Worm (Caenorhabditis elegans) whole organism, early embryonic: Measurements from ENCODE around the gene C06E4.6.

Experiments
- B0310.2 ChIP-seq: sonication (generic microtip); optimal IDR thresholded peaks from 2 replicates; lab custom pipeline; 2016; ENCODE audit warnings: mild to moderate bottlenecking, missing genetic modification characterization, missing compliant biosample characterization
- F13C5.2 ChIP-seq: sonication (generic microtip); optimal IDR thresholded peaks from 2 replicates; lab custom pipeline; 2017; ENCODE audit warnings: mild to moderate bottlenecking, missing genetic modification characterization, inconsistent platforms, missing compliant biosample characterization
- aly-1 ChIP-seq: sonication (generic microtip); optimal IDR thresholded peaks from 2 replicates; lab custom pipeline; 2016; ENCODE audit warnings: missing genetic modification characterization, missing compliant biosample characterization
- ama-1 ChIP-seq: fragments of 150-350 bp; optimal IDR thresholded peaks from 2 replicates; lab custom pipeline; 2014
- ceh-36 ChIP-seq: sonication (generic microtip); optimal IDR thresholded peaks from 2 replicates; lab custom pipeline; 2016; ENCODE audit warnings: missing genetic modification characterization, inconsistent platforms, missing compliant biosample characterization
- ets-7 ChIP-seq: sonication (generic microtip); optimal IDR thresholded peaks from 2 replicates; lab custom pipeline; 2016; ENCODE audit warnings: missing genotype, missing genetic modification characterization, missing compliant biosample characterization
- hmbx-1 ChIP-seq: sonication (generic microtip); optimal IDR thresholded peaks from 2 replicates; lab custom pipeline; 2016; ENCODE audit warnings: mild to moderate bottlenecking, missing genetic modification characterization, missing compliant biosample characterization
- hmg-4 ChIP-seq: fragments of 200-800 bp; sonication (Bioruptor generic); optimal IDR thresholded peaks from 2 replicates; lab custom pipeline; 2018; ENCODE audit warnings: mild to moderate bottlenecking, missing genetic modification characterization, missing compliant biosample characterization
- hnd-1 ChIP-seq: sonication (generic microtip); optimal IDR thresholded peaks from 2 replicates; lab custom pipeline; 2016; ENCODE audit warnings: missing genetic modification characterization, missing compliant biosample characterization
- pes-1 ChIP-seq: fragments of 200-800 bp; sonication (Bioruptor generic); IDR thresholded peaks from 2 replicates; pipeline ENCODE4 v1.3.6; 2022; ENCODE audit warnings: missing genetic modification reagents, missing genetic modification characterization, missing compliant biosample characterization
- scrt-1 ChIP-seq: fragments of 200-800 bp; sonication (Bioruptor generic); IDR thresholded peaks from 2 replicates; pipeline ENCODE4 v1.3.6; 2022; ENCODE audit warnings: missing genetic modification characterization, missing compliant biosample characterization
- tbx-11 ChIP-seq: fragments of 200-800 bp; sonication (Bioruptor generic); IDR thresholded peaks from 2 replicates; pipeline ENCODE4 v1.3.6; 2022; ENCODE audit warnings: missing genetic modification characterization, missing compliant biosample characterization
- tbx-37 ChIP-seq: fragments of 200-800 bp; sonication (Bioruptor generic); conservative IDR thresholded peaks from 2 replicates; pipeline ENCODE4 v1.3.6; 2022; ENCODE audit warnings: missing genetic modification reagents, missing genetic modification characterization, missing compliant biosample characterization

- TF ChIP-seq tbx-37 (GFP tag; lab: Robert Waterston, UW) (no peak), ama-1 (lab: Kevin White, UChicago) (no peak), scrt-1 (GFP tag; lab: Robert Waterston, UW) (no peak), aly-1 (tag; lab: Kevin White, UChicago) (no peak), pes-1 (GFP tag; lab: Robert Waterston, UW) (no peak), hnd-1 (tag; lab: Kevin White, UChicago) (no peak), hmbx-1 (no peak), ets-7 (tag; lab: Kevin White, UChicago) (no peak), ceh-36 (tag; lab: Kevin White, UChicago) (no peak), tbx-11 (GFP tag; lab: Robert Waterston, UW) (no peak), F13C5.2 (tag; lab: Kevin White, UChicago) (no peak), B0310.2 (no peak), hmg-4 (GFP tag; lab: Kevin White, UChicago) (no peak)
Measured at ce11 chrIV:7236248-7236772, 21.8 kb downstream of the C06E4.6 start.
